Worm (Caenorhabditis elegans) whole organism, L2 larva: Measurements from ENCODE around the gene dnj-7.

Experiments used
- C34F6.9 ChIP-seq: fragments of 150-350 bp; optimal IDR thresholded peaks from 2 replicates; lab custom pipeline; 2014; ENCODE audit warnings: missing biosample characterization, missing genetic modification characterization
- F13H6.1 ChIP-seq: sonication (generic microtip); optimal IDR thresholded peaks from 2 replicates; lab custom pipeline; 2016; ENCODE audit warnings: missing genetic modification characterization, missing compliant biosample characterization
- R02D3.7 ChIP-seq: fragments of 150-350 bp; optimal IDR thresholded peaks from 2 replicates; lab custom pipeline; 2014; ENCODE audit warnings: missing biosample characterization, missing genetic modification characterization
- Y55F3AM.14 ChIP-seq: fragments of 200-800 bp; sonication (Bioruptor generic); optimal IDR thresholded peaks from 2 replicates; lab custom pipeline; 2018; ENCODE audit warnings: mild to moderate bottlenecking, missing genetic modification characterization, missing compliant biosample characterization
- ZK546.5 ChIP-seq: sonication (generic microtip); optimal IDR thresholded peaks from 2 replicates; lab custom pipeline; 2017; ENCODE audit warnings: missing biosample characterization, missing genetic modification characterization
- alr-1 ChIP-seq: fragments of 150-350 bp; optimal IDR thresholded peaks from 2 replicates; lab custom pipeline; 2014; ENCODE audit warnings: missing biosample characterization, missing genetic modification characterization
- ama-1 ChIP-seq: fragments of 150-350 bp; optimal IDR thresholded peaks from 2 replicates; lab custom pipeline; 2018; ENCODE audit warnings: inconsistent platforms
- blmp-1 ChIP-seq: sonication (generic microtip); optimal IDR thresholded peaks from 2 replicates; lab custom pipeline; 2017; ENCODE audit warnings: missing genetic modification characterization, mild to moderate bottlenecking, missing compliant biosample characterization, antibody characterized with exemption, moderate library complexity; ENCODE audit not compliant: insufficient read depth
- ceh-82 ChIP-seq: fragments of 150-350 bp; optimal IDR thresholded peaks from 2 replicates; lab custom pipeline; 2014; ENCODE audit warnings: missing biosample characterization, missing genetic modification characterization
- crh-2 ChIP-seq: sonication (generic microtip); optimal IDR thresholded peaks from 2 replicates; lab custom pipeline; 2017; ENCODE audit warnings: missing biosample characterization, missing genetic modification characterization
- dmd-4 ChIP-seq: sonication (generic microtip); optimal IDR thresholded peaks from 2 replicates; lab custom pipeline; 2017; ENCODE audit warnings: missing biosample characterization, missing genetic modification characterization
- egl-27 ChIP-seq: sonication (generic microtip); optimal IDR thresholded peaks from 3 replicates; lab custom pipeline; 2017; ENCODE audit warnings: missing biosample characterization, missing genetic modification reagents, missing genetic modification characterization
- elt-3 ChIP-seq: sonication (generic microtip); optimal IDR thresholded peaks from 2 replicates; lab custom pipeline; 2017; ENCODE audit warnings: missing biosample characterization, missing genetic modification characterization
- fos-1 ChIP-seq: fragments of 150-350 bp; optimal IDR thresholded peaks from 2 replicates; lab custom pipeline; 2014; ENCODE audit warnings: missing biosample characterization, missing genetic modification characterization
- lin-11 ChIP-seq: fragments of 150-350 bp; sonication (generic microtip); optimal IDR thresholded peaks from 2 replicates; lab custom pipeline; 2014; ENCODE audit warnings: missing biosample characterization, missing genetic modification characterization, inconsistent platforms, mixed read lengths
- lin-13 ChIP-seq: fragments of 150-350 bp; optimal IDR thresholded peaks from 2 replicates; lab custom pipeline; 2014; ENCODE audit warnings: missing biosample characterization, missing genetic modification reagents, missing genetic modification characterization
- lin-39 ChIP-seq: fragments of 150-350 bp; optimal IDR thresholded peaks from 2 replicates; lab custom pipeline; 2014; ENCODE audit warnings: missing biosample characterization, missing genetic modification reagents, missing genetic modification characterization
- mab-5 ChIP-seq: fragments of 150-350 bp; optimal IDR thresholded peaks from 2 replicates; lab custom pipeline; 2014; ENCODE audit warnings: missing biosample characterization, missing genetic modification characterization
- mbf-1 ChIP-seq: sonication (generic microtip); optimal IDR thresholded peaks from 2 replicates; lab custom pipeline; 2017; ENCODE audit warnings: missing biosample characterization, missing genetic modification characterization
- mdl-1 ChIP-seq, 2 experiments: fragments of 150-350 bp in 1 of 2; sonication (generic microtip) in 1 of 2; optimal IDR thresholded peaks; 2 replicates each; lab custom pipeline; 2017; ENCODE audit warnings: missing biosample characterization in 2 of 2, missing genetic modification characterization in 2 of 2
- nhr-129 ChIP-seq: fragments of 150-350 bp; optimal IDR thresholded peaks from 2 replicates; lab custom pipeline; 2014; ENCODE audit warnings: missing biosample characterization, missing genetic modification characterization
- nhr-25 ChIP-seq: fragments of 150-350 bp; sonication (generic microtip); optimal IDR thresholded peaks from 3 replicates; lab custom pipeline; 2014; ENCODE audit warnings: missing biosample characterization, missing genetic modification characterization
- nhr-77 ChIP-seq: fragments of 150-350 bp; optimal IDR thresholded peaks from 2 replicates; lab custom pipeline; 2014; ENCODE audit warnings: missing biosample characterization, missing genetic modification characterization
- peb-1 ChIP-seq: fragments of 150-350 bp; optimal IDR thresholded peaks from 2 replicates; lab custom pipeline; 2014; ENCODE audit warnings: missing biosample characterization, missing genetic modification characterization
- sma-3 ChIP-seq: sonication (generic microtip); optimal IDR thresholded peaks from 2 replicates; lab custom pipeline; 2016; ENCODE audit warnings: missing genetic modification reagents, missing genetic modification characterization, missing compliant biosample characterization
- unc-39 ChIP-seq: fragments of 150-350 bp; optimal IDR thresholded peaks from 2 replicates; lab custom pipeline; 2014; ENCODE audit warnings: missing biosample characterization, missing genetic modification characterization
- unc-62 ChIP-seq: fragments of 150-350 bp; optimal IDR thresholded peaks from 2 replicates; lab custom pipeline; 2014; ENCODE audit warnings: missing biosample characterization, missing genetic modification reagents, missing genetic modification characterization
- zag-1 ChIP-seq: fragments of 150-350 bp; optimal IDR thresholded peaks from 2 replicates; lab custom pipeline; 2014; ENCODE audit warnings: missing biosample characterization, missing genetic modification characterization
- ztf-11 ChIP-seq: sonication (generic microtip); optimal IDR thresholded peaks from 2 replicates; lab custom pipeline; 2017; ENCODE audit warnings: missing biosample characterization, missing genetic modification characterization
- ztf-4 ChIP-seq: fragments of 150-350 bp; optimal IDR thresholded peaks from 2 replicates; lab custom pipeline; 2014; ENCODE audit warnings: missing biosample characterization, missing genetic modification characterization

dnj-7 gene

DNA sequence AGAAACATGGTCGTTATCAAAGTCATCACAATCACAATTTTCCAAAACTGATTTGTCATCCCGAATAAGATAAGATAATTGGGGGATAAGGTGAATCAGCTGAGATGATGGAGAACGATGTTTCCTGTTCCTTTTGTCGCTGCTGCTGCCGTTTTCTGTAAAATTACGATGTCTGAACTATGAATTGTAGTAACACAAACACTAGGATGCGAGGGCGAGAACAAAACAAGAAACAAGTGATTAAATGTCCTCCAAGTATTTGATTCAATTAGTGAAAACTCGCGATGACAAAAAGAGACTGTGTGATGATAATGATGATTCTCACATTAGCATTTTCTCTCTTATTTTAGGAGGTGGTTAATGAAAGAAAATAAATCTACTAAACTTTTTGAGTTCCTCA, 38.5 kb upstream of the dnj-7 start, which contains the start of gene C54D1.7:
Gene C54D1.7 (minus strand): TSS at position 157 of the 400 bp plus-strand sequence.
- TF ChIP-seq ztf-11: no peak
- no peak for TF ChIP-seq dmd-4 (tag; lab: Kevin White, UChicago)
- no peak for TF ChIP-seq mbf-1
- TF ChIP-seq, all 48 proteins: peak for 0

- TF ChIP-seq elt-3 (tag; lab: Kevin White, UChicago): no peak
- TF ChIP-seq blmp-1: peak; percentile 24
- TF ChIP-seq nhr-25 (tag; lab: Kevin White, UChicago): peak; percentile 19
- TF ChIP-seq lin-13 (GFP tag; lab: Kevin White, UChicago): no peak
Observed at ce11 chrX:7157483-7157882, 36.9 kb upstream of the dnj-7 start.

- TF ChIP-seq egl-27 (tag; lab: Kevin White, UChicago) (no peak), ceh-82 (no peak), nhr-129 (tag; lab: Kevin White, UChicago) (no peak), mdl-1 (tag; optimal IDR thresholded peaks at IDR 0.05; lab: Kevin White, UChicago) (no peak), mbf-1 (no peak), lin-39 (no peak), ama-1 (no peak), sma-3 (GFP tag; lab: Kevin White, UChicago) (no peak), dmd-4 (tag; lab: Kevin White, UChicago) (no peak), blmp-1 (no peak)
- TF ChIP-seq, all 48 proteins: peak for 0
Observed at ce11 chrX:7158736-7159135, 35.6 kb upstream of the dnj-7 start, which contains the start of gene pgp-10. Gene pgp-10 (plus strand): TSS chrX:7159036.

ce11 chrX:7162764-7163163, 31.6 kb upstream of the dnj-7 start:
- TF ChIP-seq C34F6.9 (tag; lab: Kevin White, UChicago) (no peak), egl-27 (tag; lab: Kevin White, UChicago) (no peak), lin-11 (no peak), nhr-129 (tag; lab: Kevin White, UChicago) (no peak), lin-39 (no peak), nhr-77 (no peak), mbf-1 (no peak), unc-62 (GFP tag; lab: Kevin White, UChicago) (no peak), zag-1 (tag; lab: Kevin White, UChicago) (no peak), ztf-4 (no peak), F13H6.1 (tag; lab: Kevin White, UChicago) (no peak), dmd-4 (tag; lab: Kevin White, UChicago) (no peak), Y55F3AM.14 (no peak), peb-1 (tag; lab: Kevin White, UChicago) (no peak), ZK546.5 (tag; lab: Kevin White, UChicago) (no peak), alr-1 (no peak), unc-39 (tag; lab: Kevin White, UChicago) (no peak), R02D3.7 (no peak)

- peak; percentile 60 for TF ChIP-seq fos-1
- no peak for TF ChIP-seq nhr-25 (tag; lab: Kevin White, UChicago)
Observed at ce11 chrX:7170575-7171297, 23.6 kb upstream of the dnj-7 start, which contains the start of gene bar-1. Gene bar-1 (minus strand): TSS chrX:7170625.

DNA sequence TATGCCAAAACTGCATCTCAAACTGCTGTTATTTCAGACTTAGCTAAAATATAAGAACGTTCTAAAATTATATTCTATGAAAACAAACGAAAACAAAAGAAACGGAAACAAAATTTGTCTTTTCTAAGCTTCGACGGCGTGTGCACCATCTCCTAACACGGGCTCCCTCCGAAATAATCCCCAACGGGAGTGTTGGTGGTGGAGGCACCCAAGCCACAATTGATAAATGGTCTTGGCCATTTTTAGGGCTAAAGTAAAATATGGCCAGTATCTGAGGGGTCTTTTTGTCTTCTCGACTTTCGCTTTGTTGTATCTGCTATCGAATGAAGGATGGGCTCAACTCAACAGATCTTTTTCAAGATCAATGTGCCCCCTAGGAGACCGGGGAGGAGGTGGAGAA, 19.0 kb upstream of the dnj-7 start:
- no peak for TF ChIP-seq Y55F3AM.14
- TF ChIP-seq zag-1 (tag; lab: Kevin White, UChicago): peak; percentile 15
- TF ChIP-seq mab-5 (tag; lab: Kevin White, UChicago): peak; percentile 82

DNA sequence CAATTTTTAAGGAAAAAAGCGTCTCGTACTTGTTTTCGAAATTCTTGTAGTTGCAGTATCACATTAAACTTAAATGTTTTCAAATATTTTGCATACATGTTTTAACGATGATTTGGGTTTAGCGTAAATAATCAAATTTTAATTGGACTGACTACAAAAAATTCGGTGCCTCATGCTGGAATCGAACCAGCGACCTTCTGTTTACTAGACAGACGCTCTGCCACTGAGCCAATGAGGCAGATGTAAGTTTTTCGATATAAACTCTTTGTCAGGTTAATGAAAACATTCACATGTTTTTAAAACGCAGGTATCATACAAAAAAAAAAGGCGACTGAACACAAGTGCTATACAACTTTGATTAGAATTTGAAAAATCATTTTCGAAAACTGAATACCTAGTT, 17.5 kb upstream of the dnj-7 start:
- TF ChIP-seq egl-27 (tag; lab: Kevin White, UChicago) (no peak), fos-1 (peak; percentile 30), crh-2 (tag; lab: Kevin White, UChicago) (peak; percentile 48)
- TF ChIP-seq, all 48 proteins: peak for 2
